Worm (Caenorhabditis elegans) whole organism, L2 larva: ENCODE data around the gene math-18.
A peak's percentile ranks its signal among the peaks of the same experiment; 100 is the strongest.

Experiments
- C34F6.9 ChIP-seq: fragments of 150-350 bp; optimal IDR thresholded peaks from 2 replicates; lab custom pipeline; 2014; ENCODE audit warnings: missing biosample characterization, missing genetic modification characterization
- Y55F3AM.14 ChIP-seq: fragments of 200-800 bp; sonication (Bioruptor generic); optimal IDR thresholded peaks from 2 replicates; lab custom pipeline; 2018; ENCODE audit warnings: mild to moderate bottlenecking, missing genetic modification characterization, missing compliant biosample characterization
- alr-1 ChIP-seq: fragments of 150-350 bp; optimal IDR thresholded peaks from 2 replicates; lab custom pipeline; 2014; ENCODE audit warnings: missing biosample characterization, missing genetic modification characterization
- aly-2 ChIP-seq: fragments of 150-350 bp; optimal IDR thresholded peaks from 2 replicates; lab custom pipeline; 2014; ENCODE audit warnings: missing biosample characterization, missing genetic modification characterization
- ama-1 ChIP-seq: fragments of 150-350 bp; optimal IDR thresholded peaks from 2 replicates; lab custom pipeline; 2018; ENCODE audit warnings: inconsistent platforms
- ceh-82 ChIP-seq: fragments of 150-350 bp; optimal IDR thresholded peaks from 2 replicates; lab custom pipeline; 2014; ENCODE audit warnings: missing biosample characterization, missing genetic modification characterization
- crh-2 ChIP-seq: sonication (generic microtip); optimal IDR thresholded peaks from 2 replicates; lab custom pipeline; 2017; ENCODE audit warnings: missing biosample characterization, missing genetic modification characterization
- dmd-4 ChIP-seq: sonication (generic microtip); optimal IDR thresholded peaks from 2 replicates; lab custom pipeline; 2017; ENCODE audit warnings: missing biosample characterization, missing genetic modification characterization
- egl-27 ChIP-seq: sonication (generic microtip); optimal IDR thresholded peaks from 3 replicates; lab custom pipeline; 2017; ENCODE audit warnings: missing biosample characterization, missing genetic modification reagents, missing genetic modification characterization
- gmeb-1 ChIP-seq: fragments of 150-350 bp; optimal IDR thresholded peaks from 2 replicates; lab custom pipeline; 2014; ENCODE audit warnings: missing biosample characterization, missing genetic modification characterization
- lin-13 ChIP-seq: fragments of 150-350 bp; optimal IDR thresholded peaks from 2 replicates; lab custom pipeline; 2014; ENCODE audit warnings: missing biosample characterization, missing genetic modification reagents, missing genetic modification characterization
- lsy-2 ChIP-seq, 2 experiments: fragments of 150-350 bp in 1 of 2; sonication (generic microtip) in 1 of 2; optimal IDR thresholded peaks; 2 replicates each; lab custom pipeline; 2014 to 2017; ENCODE audit warnings: missing biosample characterization in 2 of 2, missing genetic modification characterization in 2 of 2
- mab-5 ChIP-seq: fragments of 150-350 bp; optimal IDR thresholded peaks from 2 replicates; lab custom pipeline; 2014; ENCODE audit warnings: missing biosample characterization, missing genetic modification characterization
- mbf-1 ChIP-seq: sonication (generic microtip); optimal IDR thresholded peaks from 2 replicates; lab custom pipeline; 2017; ENCODE audit warnings: missing biosample characterization, missing genetic modification characterization
- mdl-1 ChIP-seq, 2 experiments: fragments of 150-350 bp in 1 of 2; sonication (generic microtip) in 1 of 2; optimal IDR thresholded peaks; 2 replicates each; lab custom pipeline; 2017; ENCODE audit warnings: missing biosample characterization in 2 of 2, missing genetic modification characterization in 2 of 2
- nhr-10 ChIP-seq: sonication (generic microtip); optimal IDR thresholded peaks from 2 replicates; lab custom pipeline; 2017; ENCODE audit warnings: missing biosample characterization, missing genetic modification characterization
- nhr-12 ChIP-seq: fragments of 150-350 bp; optimal IDR thresholded peaks from 2 replicates; lab custom pipeline; 2014; ENCODE audit warnings: missing biosample characterization, missing genetic modification characterization
- nhr-129 ChIP-seq: fragments of 150-350 bp; optimal IDR thresholded peaks from 2 replicates; lab custom pipeline; 2014; ENCODE audit warnings: missing biosample characterization, missing genetic modification characterization
- nhr-21 ChIP-seq: fragments of 150-350 bp; optimal IDR thresholded peaks from 2 replicates; lab custom pipeline; 2014; ENCODE audit warnings: missing biosample characterization, missing genetic modification characterization
- nhr-23 ChIP-seq: fragments of 150-350 bp; optimal IDR thresholded peaks from 2 replicates; lab custom pipeline; 2014; ENCODE audit warnings: missing biosample characterization, missing genetic modification reagents, missing genetic modification characterization
- nhr-25 ChIP-seq: fragments of 150-350 bp; sonication (generic microtip); optimal IDR thresholded peaks from 3 replicates; lab custom pipeline; 2014; ENCODE audit warnings: missing biosample characterization, missing genetic modification characterization
- nhr-6 ChIP-seq: fragments of 150-350 bp; optimal IDR thresholded peaks from 2 replicates; lab custom pipeline; 2014; ENCODE audit warnings: missing biosample characterization, missing genetic modification characterization
- nhr-77 ChIP-seq: fragments of 150-350 bp; optimal IDR thresholded peaks from 2 replicates; lab custom pipeline; 2014; ENCODE audit warnings: missing biosample characterization, missing genetic modification characterization
- skn-1 ChIP-seq: sonication (generic microtip); optimal IDR thresholded peaks from 2 replicates; lab custom pipeline; 2017; ENCODE audit warnings: missing biosample characterization, missing genetic modification characterization
- sma-9 ChIP-seq, 2 experiments: fragments of 150-350 bp in 1 of 2; sonication (generic microtip) in 1 of 2; optimal IDR thresholded peaks; 2 replicates each; lab custom pipeline; 2014 to 2016; ENCODE audit warnings: missing genetic modification characterization in 2 of 2, mild to moderate bottlenecking in 1 of 2, missing biosample characterization in 1 of 2, missing compliant biosample characterization in 1 of 2, missing genetic modification reagents in 1 of 2, moderate library complexity in 1 of 2
- unc-55 ChIP-seq: fragments of 150-350 bp; sonication (generic microtip); optimal IDR thresholded peaks from 3 replicates; lab custom pipeline; 2014; ENCODE audit warnings: missing biosample characterization, missing genetic modification reagents, missing genetic modification characterization
- unc-62 ChIP-seq: fragments of 150-350 bp; optimal IDR thresholded peaks from 2 replicates; lab custom pipeline; 2014; ENCODE audit warnings: missing biosample characterization, missing genetic modification reagents, missing genetic modification characterization
- zag-1 ChIP-seq: fragments of 150-350 bp; optimal IDR thresholded peaks from 2 replicates; lab custom pipeline; 2014; ENCODE audit warnings: missing biosample characterization, missing genetic modification characterization
- ztf-1 ChIP-seq: fragments of 200-800 bp; sonication (Bioruptor generic); conservative IDR thresholded peaks from 2 replicates; pipeline ENCODE4 v1.3.6; 2022; ENCODE audit warnings: missing genetic modification characterization, missing compliant biosample characterization
- ztf-11 ChIP-seq: sonication (generic microtip); optimal IDR thresholded peaks from 2 replicates; lab custom pipeline; 2017; ENCODE audit warnings: missing biosample characterization, missing genetic modification characterization
- ztf-4 ChIP-seq: fragments of 150-350 bp; optimal IDR thresholded peaks from 2 replicates; lab custom pipeline; 2014; ENCODE audit warnings: missing biosample characterization, missing genetic modification characterization

Gene math-18

DNA sequence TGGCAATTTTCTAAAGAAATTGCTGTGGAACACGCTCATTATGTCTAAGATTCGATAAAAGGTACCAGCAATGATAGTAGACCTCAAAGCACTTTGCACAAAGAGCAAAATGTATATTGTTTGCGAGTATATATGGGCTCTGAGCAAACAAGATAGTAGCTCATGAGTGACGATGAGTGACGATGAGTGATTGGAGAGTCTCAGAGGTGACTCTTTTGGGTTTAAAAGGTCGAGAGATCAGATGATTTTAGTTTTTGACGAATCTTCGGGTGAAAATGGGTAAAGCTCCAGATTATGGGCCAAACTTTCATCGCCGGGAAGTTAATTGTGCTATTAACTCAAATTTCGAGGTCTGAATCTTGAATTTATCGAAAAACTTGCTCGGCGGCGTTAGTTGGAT is 42.9 kb downstream of the math-18 start:
- TF ChIP-seq lin-13 (no peak), nhr-77 (tag; lab: Kevin White, UChicago) (no peak), aly-2 (tag; lab: Kevin White, UChicago) (no peak), gmeb-1 (tag; lab: Kevin White, UChicago) (no peak), mab-5 (tag; lab: Kevin White, UChicago) (no peak), nhr-6 (tag; lab: Kevin White, UChicago) (no peak), zag-1 (tag; lab: Kevin White, UChicago) (no peak), dmd-4 (tag; lab: Kevin White, UChicago) (no peak), lsy-2 (tag; optimal IDR thresholded peaks at IDR 0.05; lab: Kevin White, UChicago) (no peak), nhr-12 (tag; lab: Kevin White, UChicago) (no peak), nhr-23 (tag; lab: Kevin White, UChicago) (no peak), Y55F3AM.14 (no peak), nhr-21 (no peak)
- TF ChIP-seq, all 48 proteins: peak for 0

DNA sequence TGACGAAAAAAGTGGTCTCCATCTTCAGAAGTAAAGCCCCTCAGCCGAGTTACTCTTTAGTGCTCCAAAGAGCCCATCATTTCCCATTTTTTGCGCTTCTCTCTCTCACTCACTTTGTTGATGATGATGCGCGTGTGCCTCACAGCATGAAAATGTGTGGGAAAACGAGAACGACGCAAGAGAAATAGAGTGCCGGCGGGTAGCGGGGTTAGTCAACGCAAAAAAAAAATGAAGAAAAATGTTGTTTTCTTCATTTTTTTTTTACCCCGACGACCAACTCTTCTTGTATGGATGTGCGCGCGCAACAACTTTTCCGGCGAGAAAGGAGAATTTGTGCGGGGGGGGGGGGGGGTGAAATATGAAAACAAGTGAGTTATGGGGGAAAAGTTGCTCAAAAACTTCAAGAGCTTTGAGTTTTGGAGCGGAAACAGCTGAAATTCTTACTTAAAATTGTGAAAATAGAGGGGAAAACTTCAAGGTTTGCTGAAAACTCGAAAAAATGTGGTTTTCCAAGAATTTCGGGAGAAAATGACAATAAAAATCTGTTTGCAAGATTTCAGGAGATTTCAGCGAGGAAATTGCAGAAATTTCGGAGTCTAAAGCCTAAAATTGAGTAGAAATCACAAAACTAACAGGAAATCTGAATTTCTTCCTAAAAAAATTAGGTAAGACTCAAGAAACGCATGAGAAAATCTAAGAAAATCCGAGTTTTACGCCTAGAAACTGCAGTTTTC is 43.9 kb downstream of the math-18 start, which contains the start of gene C33C12.1:
C33C12.1 (plus strand) TSS at position 684 of the 734 bp plus-strand sequence.
- peak in 1 of 2 experiments; percentile 22 for TF ChIP-seq lsy-2 (tag; optimal IDR thresholded peaks at IDR 0.05; lab: Kevin White, UChicago)
- peak in 1 of 2 experiments; percentile 18 for TF ChIP-seq mdl-1 (tag; optimal IDR thresholded peaks at IDR 0.05; lab: Kevin White, UChicago)
- peak; percentile 48 for TF ChIP-seq nhr-129 (tag; lab: Kevin White, UChicago)
- peak; percentile 32 for TF ChIP-seq C34F6.9
- peak; percentile 22 for TF ChIP-seq zag-1 (tag; lab: Kevin White, UChicago)
- TF ChIP-seq egl-27 (tag; lab: Kevin White, UChicago): no peak
- no peak for TF ChIP-seq aly-2 (tag; lab: Kevin White, UChicago)
- TF ChIP-seq sma-9 (GFP tag; optimal IDR thresholded peaks at IDR 0.05; lab: Kevin White, UChicago): no peak
- TF ChIP-seq sma-9 (tag; optimal IDR thresholded peaks at IDR 0.05; lab: Kevin White, UChicago): no peak
- TF ChIP-seq unc-55 (GFP tag; lab: Kevin White, UChicago): peak; percentile 20
- TF ChIP-seq ztf-11: no peak
- TF ChIP-seq nhr-10 (tag; lab: Kevin White, UChicago): no peak
- no peak for TF ChIP-seq nhr-25 (tag; lab: Kevin White, UChicago)

DNA sequence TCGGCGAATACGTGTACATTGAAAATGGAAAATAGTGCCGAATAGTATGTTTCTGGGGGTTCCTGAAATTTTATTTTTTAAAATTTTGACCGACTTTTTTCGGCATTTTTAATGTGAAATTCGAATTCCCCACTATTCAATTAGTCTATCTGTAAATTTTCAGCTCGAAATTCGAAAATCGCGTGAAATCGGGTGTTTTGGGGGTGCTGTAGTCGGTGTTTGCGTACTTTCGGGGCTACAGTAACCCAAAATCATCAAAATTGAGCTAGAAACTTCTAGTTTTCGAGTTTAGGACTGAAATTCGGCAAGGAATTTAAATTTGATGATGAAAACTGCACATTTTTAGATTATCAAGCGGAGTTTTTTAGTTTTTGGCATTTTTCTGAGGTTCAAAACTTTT is 48.3 kb downstream of the math-18 start:
- TF ChIP-seq alr-1 (tag; lab: Kevin White, UChicago) (no peak), unc-62 (GFP tag; lab: Kevin White, UChicago) (no peak), ceh-82 (tag; lab: Kevin White, UChicago) (no peak), C34F6.9 (no peak), ztf-1 (GFP tag; lab: Robert Waterston, UW) (no peak), skn-1 (tag; lab: Kevin White, UChicago) (no peak), nhr-129 (tag; lab: Kevin White, UChicago) (no peak), lin-13 (no peak), ztf-4 (tag; lab: Kevin White, UChicago) (no peak)
- TF ChIP-seq, all 48 proteins: peak for 0

DNA sequence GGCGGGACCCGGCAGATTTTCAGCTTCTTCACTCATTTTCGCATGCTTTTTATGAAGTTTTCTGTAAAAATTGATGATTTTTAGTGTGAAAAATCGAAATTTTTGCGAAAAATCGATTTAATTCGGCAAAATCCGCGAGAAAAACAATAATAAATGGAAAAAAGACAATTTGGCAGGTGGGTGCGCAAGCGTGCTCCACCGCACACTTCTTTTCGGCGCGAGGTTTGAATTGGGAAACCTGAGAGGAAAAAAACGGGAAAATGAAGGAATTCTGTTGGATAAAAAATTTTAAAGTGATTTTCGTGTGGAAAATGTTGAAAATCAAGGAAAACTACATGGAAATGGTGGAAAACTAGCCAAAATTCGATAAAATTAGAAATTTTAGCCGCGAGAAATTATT is 50.3 kb downstream of the math-18 start, which contains the start of gene Y59C2A.2:
Y59C2A.2 (minus strand) TSS at position 61 of the 400 bp plus-strand sequence.
- TF ChIP-seq nhr-25 (tag; lab: Kevin White, UChicago): no peak
- TF ChIP-seq zag-1 (tag; lab: Kevin White, UChicago): no peak
- peak; percentile 56 for TF ChIP-seq unc-55 (GFP tag; lab: Kevin White, UChicago)
- no peak for TF ChIP-seq mbf-1 (tag; lab: Kevin White, UChicago)
- TF ChIP-seq lin-13: peak; percentile 53
- no peak for TF ChIP-seq Y55F3AM.14
- peak; percentile 8 for TF ChIP-seq crh-2 (tag; lab: Kevin White, UChicago)
- TF ChIP-seq lsy-2 (tag; optimal IDR thresholded peaks at IDR 0.05; lab: Kevin White, UChicago): peak in 1 of 2 experiments; percentile 71
- TF ChIP-seq gmeb-1 (tag; lab: Kevin White, UChicago): peak; percentile 92
- TF ChIP-seq nhr-129 (tag; lab: Kevin White, UChicago): peak; percentile 29
- no peak for TF ChIP-seq mab-5 (tag; lab: Kevin White, UChicago)
- TF ChIP-seq C34F6.9: peak; percentile 27
- TF ChIP-seq ama-1 (lab: Kevin White, UChicago): no peak
